Worm (Caenorhabditis elegans) whole organism, L2 larva: ENCODE measurements around the gene gldi-3.

Experiments used
- blmp-1 ChIP-seq: sonication (generic microtip); optimal IDR thresholded peaks from 2 replicates; lab custom pipeline; 2017; ENCODE audit warnings: missing genetic modification characterization, mild to moderate bottlenecking, missing compliant biosample characterization, antibody characterized with exemption, moderate library complexity; ENCODE audit not compliant: insufficient read depth
- egl-27 ChIP-seq: sonication (generic microtip); optimal IDR thresholded peaks from 3 replicates; lab custom pipeline; 2017; ENCODE audit warnings: missing biosample characterization, missing genetic modification reagents, missing genetic modification characterization
- elt-3 ChIP-seq: sonication (generic microtip); optimal IDR thresholded peaks from 2 replicates; lab custom pipeline; 2017; ENCODE audit warnings: missing biosample characterization, missing genetic modification characterization
- fos-1 ChIP-seq: fragments of 150-350 bp; optimal IDR thresholded peaks from 2 replicates; lab custom pipeline; 2014; ENCODE audit warnings: missing biosample characterization, missing genetic modification characterization
- nhr-11 ChIP-seq: fragments of 150-350 bp; optimal IDR thresholded peaks from 2 replicates; lab custom pipeline; 2014; ENCODE audit warnings: missing biosample characterization, missing genetic modification characterization
- nhr-12 ChIP-seq: fragments of 150-350 bp; optimal IDR thresholded peaks from 2 replicates; lab custom pipeline; 2014; ENCODE audit warnings: missing biosample characterization, missing genetic modification characterization
- nhr-237 ChIP-seq: fragments of 150-350 bp; optimal IDR thresholded peaks from 2 replicates; lab custom pipeline; 2014; ENCODE audit warnings: missing biosample characterization, missing genetic modification characterization
- snpc-4 ChIP-seq: fragments of 150-350 bp; optimal IDR thresholded peaks from 2 replicates; lab custom pipeline; 2014; ENCODE audit warnings: missing biosample characterization, missing genetic modification characterization
- zag-1 ChIP-seq: fragments of 150-350 bp; optimal IDR thresholded peaks from 2 replicates; lab custom pipeline; 2014; ENCODE audit warnings: missing biosample characterization, missing genetic modification characterization

- no peak for TF ChIP-seq nhr-11 (tag; lab: Kevin White, UChicago)
- no peak for TF ChIP-seq egl-27 (tag; lab: Kevin White, UChicago)
- no peak for TF ChIP-seq zag-1 (tag; lab: Kevin White, UChicago)
- no peak for TF ChIP-seq elt-3 (tag; lab: Kevin White, UChicago)
- no peak for TF ChIP-seq snpc-4
- no peak for TF ChIP-seq fos-1 (tag; lab: Kevin White, UChicago)
- no peak for TF ChIP-seq nhr-237 (tag; lab: Kevin White, UChicago)
- TF ChIP-seq blmp-1 (tag; lab: Kevin White, UChicago), result no peak
- TF ChIP-seq nhr-12 (tag; lab: Kevin White, UChicago), result no peak
Measured at ce11 chrII:9313335-9313734, 33.4 kb upstream of the gldi-3 start.
